Fruit fly (Drosophila melanogaster) whole organism, embryonic: ENCODE data around the gene ldbr.

Experiments used
- ATbp ChIP-seq: fragments of 200-800 bp; sonication (Bioruptor generic); optimal IDR thresholded peaks from 2 replicates; lab custom pipeline; 2017; ENCODE audit warnings: missing biosample characterization, mild to moderate bottlenecking, missing genetic modification characterization, missing genetic modification reagents
- Aef1 ChIP-seq: fragments of 200-800 bp; sonication (Bioruptor generic); IDR thresholded peaks from 3 replicates; pipeline ENCODE4 v1.3.6; 2022; ENCODE audit warnings: missing biosample characterization, missing genetic modification characterization
- Bgb ChIP-seq: fragments of 200-800 bp; sonication (Bioruptor generic); IDR thresholded peaks from 2 replicates; pipeline ENCODE4 v1.3.6; 2022; ENCODE audit warnings: missing biosample characterization, missing genetic modification characterization; ENCODE audit not compliant: partially characterized antibody
- Bteb2 ChIP-seq: fragments of 200-800 bp; sonication (Bioruptor generic); optimal IDR thresholded peaks from 2 replicates; lab custom pipeline; 2016; ENCODE audit warnings: missing biosample characterization, missing genetic modification characterization
- CG1024 ChIP-seq: fragments of 200-800 bp; sonication (Bioruptor generic); IDR thresholded peaks from 2 replicates; pipeline ENCODE4 v1.3.6; 2022; ENCODE audit warnings: missing biosample characterization, missing genetic modification characterization
- CG12744 ChIP-seq: fragments of 200-800 bp; sonication (Bioruptor generic); optimal IDR thresholded peaks from 2 replicates; lab custom pipeline; 2016; ENCODE audit warnings: missing biosample characterization, missing genetic modification characterization
- CG15479 ChIP-seq: fragments of 200-800 bp; sonication (Bioruptor generic); optimal IDR thresholded peaks from 3 replicates; lab custom pipeline; 2019; ENCODE audit warnings: missing biosample characterization, mild to moderate bottlenecking, missing genetic modification characterization, moderate library complexity
- CG1647 ChIP-seq: fragments of 200-800 bp; sonication (Bioruptor generic); optimal IDR thresholded peaks from 3 replicates; lab custom pipeline; 2016; ENCODE audit warnings: missing biosample characterization, missing genetic modification characterization
- CG18262 ChIP-seq: fragments of 200-800 bp; optimal IDR thresholded peaks from 3 replicates; lab custom pipeline; 2019; ENCODE audit warnings: missing biosample characterization, mild to moderate bottlenecking, missing genetic modification characterization, moderate library complexity
- CG4424 ChIP-seq: fragments of 200-800 bp; sonication (Bioruptor generic); optimal IDR thresholded peaks from 3 replicates; lab custom pipeline; 2016; ENCODE audit warnings: missing biosample characterization, missing genetic modification characterization
- CG6683 ChIP-seq: fragments of 200-800 bp; sonication (Bioruptor generic); optimal IDR thresholded peaks from 2 replicates; lab custom pipeline; 2017; ENCODE audit warnings: missing biosample characterization, mild to moderate bottlenecking, missing genetic modification characterization, missing genetic modification reagents
- CG7963 ChIP-seq: fragments of 200-800 bp; sonication (Bioruptor generic); IDR thresholded peaks from 3 replicates; pipeline ENCODE4 v1.3.6; 2022; ENCODE audit warnings: missing biosample characterization, missing genetic modification characterization; ENCODE audit not compliant: partially characterized antibody
- CG8089 ChIP-seq: fragments of 200-800 bp; sonication (Bioruptor generic); optimal IDR thresholded peaks from 3 replicates; lab custom pipeline; 2016; ENCODE audit warnings: missing biosample characterization, missing genetic modification characterization
- CG8281 ChIP-seq: fragments of 200-800 bp; sonication (Bioruptor generic); optimal IDR thresholded peaks from 2 replicates; lab custom pipeline; 2018; ENCODE audit warnings: missing biosample characterization, mild to moderate bottlenecking, missing genetic modification characterization, moderate library complexity
- CG8290 ChIP-seq, 3 experiments: fragments of 200-800 bp; sonication (Bioruptor generic); optimal IDR thresholded peaks; 2 replicates each; lab custom pipeline; 2016 to 2019; ENCODE audit warnings: missing biosample characterization in 3 of 3, missing genetic modification characterization in 3 of 3, mild to moderate bottlenecking in 2 of 3, moderate library complexity in 1 of 3
- CG8359 ChIP-seq: fragments of 200-800 bp; sonication (Bioruptor generic); optimal IDR thresholded peaks from 2 replicates; lab custom pipeline; 2017; ENCODE audit warnings: missing biosample characterization, mild to moderate bottlenecking, missing genetic modification characterization, borderline replicate concordance
- CG9817 ChIP-seq: fragments of 200-800 bp; sonication (Bioruptor generic); optimal IDR thresholded peaks from 2 replicates; lab custom pipeline; 2018; ENCODE audit warnings: missing biosample characterization, mild to moderate bottlenecking, missing genetic modification characterization, moderate library complexity
- CG9932 ChIP-seq: fragments of 200-800 bp; sonication (Bioruptor generic); IDR thresholded peaks from 2 replicates; pipeline ENCODE4 v1.3.6; 2022; ENCODE audit warnings: missing biosample characterization, missing genetic modification characterization
- Dip2 ChIP-seq: fragments of 200-800 bp; sonication (Bioruptor generic); IDR thresholded peaks from 2 replicates; pipeline ENCODE4 v1.3.6; 2022; ENCODE audit warnings: missing biosample characterization, missing genetic modification characterization
- Elba2 ChIP-seq: fragments of 200-800 bp; sonication (Bioruptor generic); optimal IDR thresholded peaks from 3 replicates; lab custom pipeline; 2016; ENCODE audit warnings: missing biosample characterization, missing genetic modification characterization
- Gug ChIP-seq: fragments of 200-800 bp; sonication (Bioruptor generic); IDR thresholded peaks from 4 replicates; pipeline ENCODE4 v1.3.6; 2022; ENCODE audit warnings: missing biosample characterization, missing genetic modification characterization
- HHEX ChIP-seq: fragments of 200-800 bp; sonication (Bioruptor generic); optimal IDR thresholded peaks from 3 replicates; lab custom pipeline; 2017; ENCODE audit warnings: missing biosample characterization, mild to moderate bottlenecking, missing genetic modification characterization, missing genetic modification reagents
- Hmr ChIP-seq: fragments of 200-800 bp; sonication (Bioruptor generic); optimal IDR thresholded peaks from 3 replicates; lab custom pipeline; 2017; ENCODE audit warnings: mild to moderate bottlenecking, missing biosample characterization, missing genetic modification reagents, missing genetic modification characterization
- Hr51 ChIP-seq, 2 experiments: fragments of 200-800 bp; sonication (Bioruptor generic); optimal IDR thresholded peaks; 2 replicates in 1 of 2; 3 replicates in 1 of 2; lab custom pipeline; 2016 to 2018; ENCODE audit warnings: missing biosample characterization in 2 of 2, missing genetic modification characterization in 2 of 2, mild to moderate bottlenecking in 1 of 2, moderate library complexity in 1 of 2
- Nf-YA ChIP-seq: fragments of 200-800 bp; sonication (Bioruptor generic); IDR thresholded peaks from 2 replicates; pipeline ENCODE4 v1.3.6; 2022; ENCODE audit warnings: missing biosample characterization, missing genetic modification characterization
- Rx ChIP-seq: fragments of 200-800 bp; sonication (Bioruptor generic); IDR thresholded peaks from 2 replicates; pipeline ENCODE4 v1.3.6; 2022; ENCODE audit warnings: missing biosample characterization, missing genetic modification characterization
- Stat92E ChIP-seq, 3 experiments: fragments of >200 bp in 2 of 3; fragments of 200-800 bp in 1 of 3; sonication (Bioruptor generic) in 1 of 3; optimal IDR thresholded peaks; 2 replicates each; lab custom pipeline; 2017 to 2019; ENCODE audit warnings: missing biosample characterization in 3 of 3, missing genetic modification characterization in 3 of 3, mild to moderate bottlenecking in 1 of 3, moderate library complexity in 1 of 3
- ap ChIP-seq: fragments of 200-800 bp; sonication (Bioruptor generic); IDR thresholded peaks from 2 replicates; pipeline ENCODE4 v1.3.6; 2022; ENCODE audit warnings: missing biosample characterization, missing genetic modification characterization
- br ChIP-seq: fragments of >200 bp; optimal IDR thresholded peaks from 2 replicates; lab custom pipeline; 2017
- cas ChIP-seq: fragments of 200-800 bp; sonication (Bioruptor generic); IDR thresholded peaks from 2 replicates; pipeline ENCODE4 v1.3.6; 2022; ENCODE audit warnings: missing biosample characterization, missing genetic modification characterization
- crol ChIP-seq: fragments of 200-800 bp; sonication (Bioruptor generic); IDR thresholded peaks from 2 replicates; pipeline ENCODE4 v1.3.6; 2022; ENCODE audit warnings: missing biosample characterization, missing genetic modification characterization
- crp ChIP-seq, 2 experiments: fragments of 200-800 bp; sonication (Bioruptor generic); optimal IDR thresholded peaks; 2 replicates in 1 of 2; 3 replicates in 1 of 2; lab custom pipeline; 2017; ENCODE audit warnings: missing biosample characterization in 2 of 2, missing genetic modification characterization in 2 of 2, mild to moderate bottlenecking in 1 of 2, moderate library complexity in 1 of 2
- dimm ChIP-seq: fragments of 200-800 bp; sonication (Bioruptor generic); IDR thresholded peaks from 2 replicates; pipeline ENCODE4 v1.3.6; 2022; ENCODE audit warnings: missing biosample characterization, missing genetic modification characterization
- eyg ChIP-seq: fragments of 200-800 bp; sonication (Bioruptor generic); optimal IDR thresholded peaks from 3 replicates; lab custom pipeline; 2016; ENCODE audit warnings: missing biosample characterization, missing genetic modification characterization
- fd3F ChIP-seq: fragments of 200-800 bp; sonication (Bioruptor generic); optimal IDR thresholded peaks from 2 replicates; lab custom pipeline; 2018; ENCODE audit warnings: missing biosample characterization, mild to moderate bottlenecking, missing genetic modification characterization, moderate library complexity
- gcm2 ChIP-seq: fragments of 200-800 bp; sonication (Bioruptor generic); optimal IDR thresholded peaks from 2 replicates; lab custom pipeline; 2016; ENCODE audit warnings: missing biosample characterization, missing genetic modification characterization
- gfzf ChIP-seq: fragments of 200-800 bp; sonication (Bioruptor generic); optimal IDR thresholded peaks from 2 replicates; lab custom pipeline; 2016; ENCODE audit warnings: missing biosample characterization, mild to moderate bottlenecking, missing genetic modification characterization, moderate library complexity
- grn ChIP-seq: fragments of 200-800 bp; sonication (Bioruptor generic); optimal IDR thresholded peaks from 3 replicates; lab custom pipeline; 2017; ENCODE audit warnings: missing biosample characterization, missing genetic modification characterization
- hbn ChIP-seq: fragments of 200-800 bp; sonication (Bioruptor generic); IDR thresholded peaks from 2 replicates; pipeline ENCODE4 v1.3.6; 2022; ENCODE audit warnings: missing biosample characterization, missing genetic modification characterization; ENCODE audit not compliant: partially characterized antibody
- her ChIP-seq: fragments of 200-800 bp; sonication (Bioruptor generic); optimal IDR thresholded peaks from 2 replicates; lab custom pipeline; 2016; ENCODE audit warnings: missing biosample characterization, missing genetic modification characterization
- jumu ChIP-seq: fragments of 200-800 bp; sonication (Bioruptor generic); optimal IDR thresholded peaks from 3 replicates; lab custom pipeline; 2016; ENCODE audit warnings: missing biosample characterization, missing genetic modification characterization
- lab ChIP-seq: fragments of 200-800 bp; sonication (Bioruptor generic); optimal IDR thresholded peaks from 3 replicates; lab custom pipeline; 2017; ENCODE audit warnings: missing biosample characterization, missing genetic modification characterization, mild to moderate bottlenecking, moderate library complexity, missing genetic modification reagents
- nerfin-1 ChIP-seq: fragments of 200-800 bp; sonication (Bioruptor generic); optimal IDR thresholded peaks from 3 replicates; lab custom pipeline; 2019; ENCODE audit warnings: missing biosample characterization, mild to moderate bottlenecking, missing genetic modification characterization, moderate library complexity
- run ChIP-seq: fragments of 200-800 bp; sonication (Bioruptor generic); optimal IDR thresholded peaks from 3 replicates; lab custom pipeline; 2018; ENCODE audit warnings: missing biosample characterization, mild to moderate bottlenecking, missing genetic modification characterization
- shn ChIP-seq: fragments of 200-800 bp; sonication (Bioruptor generic); optimal IDR thresholded peaks from 3 replicates; lab custom pipeline; 2016; ENCODE audit warnings: missing biosample characterization, missing genetic modification characterization
- sob ChIP-seq: fragments of 200-800 bp; sonication (Bioruptor generic); IDR thresholded peaks from 2 replicates; pipeline ENCODE4 v1.3.6; 2022; ENCODE audit warnings: missing biosample characterization, missing genetic modification characterization
- sqz ChIP-seq: fragments of 200-800 bp; sonication (Bioruptor generic); optimal IDR thresholded peaks from 3 replicates; lab custom pipeline; 2018; ENCODE audit warnings: missing biosample characterization, mild to moderate bottlenecking, missing genetic modification characterization
- tin ChIP-seq: fragments of 200-800 bp; sonication (Bioruptor generic); optimal IDR thresholded peaks from 3 replicates; lab custom pipeline; 2016; ENCODE audit warnings: missing biosample characterization, missing genetic modification characterization
- twi ChIP-seq: fragments of 200-800 bp; optimal IDR thresholded peaks from 2 replicates; lab custom pipeline; 2019; ENCODE audit warnings: missing biosample characterization, mild to moderate bottlenecking, missing genetic modification characterization, moderate library complexity
- tx ChIP-seq: fragments of 200-800 bp; sonication (Bioruptor generic); optimal IDR thresholded peaks from 2 replicates; lab custom pipeline; 2016; ENCODE audit warnings: missing biosample characterization, missing genetic modification characterization

The ldbr gene

DNA sequence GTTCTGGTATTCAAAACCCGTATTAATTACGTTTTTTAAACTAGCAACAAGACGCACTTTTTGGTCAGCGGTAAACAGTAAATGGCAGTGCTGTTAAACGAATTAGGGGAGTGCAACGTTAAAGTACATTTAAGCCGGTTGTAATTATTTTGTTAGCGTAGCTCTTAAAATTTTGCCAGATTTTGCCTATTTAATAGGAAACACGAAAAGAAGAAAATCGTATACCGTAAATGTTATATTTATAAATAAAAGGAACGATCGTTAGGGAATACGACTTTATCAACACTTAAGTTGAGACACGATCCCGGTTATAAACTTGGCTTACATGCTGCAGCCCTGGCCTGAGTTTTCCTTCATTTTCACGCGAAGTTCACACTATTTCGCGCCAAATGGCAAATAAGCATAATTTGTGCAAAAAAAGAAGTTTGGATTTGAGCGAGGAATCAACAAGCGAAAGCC lies 15.8 kb downstream of the ldbr start, which contains the start of the genes Setx and mus301 (continued):
- TF ChIP-seq Hmr (GFP tag; lab: Kevin White, UChicago) = peak; percentile 92
- TF ChIP-seq dimm (GFP tag; lab: Robert Waterston, UW) = no peak
- no peak for TF ChIP-seq Nf-YA (GFP tag; lab: Robert Waterston, UW)
- TF ChIP-seq gfzf (GFP tag; lab: Kevin White, UChicago) = peak; percentile 92
- no peak for TF ChIP-seq twi
- peak; percentile 12; the same call in 1 of the 2 replicates for TF ChIP-seq Rx (GFP tag; lab: Robert Waterston, UW)
- peak; percentile 62 for TF ChIP-seq nerfin-1
- peak; percentile 85 for TF ChIP-seq CG4424 (GFP tag; lab: Kevin White, UChicago)
- TF ChIP-seq tin = peak; percentile 85
- peak; percentile 75 for TF ChIP-seq Aef1 (GFP tag; lab: Robert Waterston, UW)
- peak in 1 of 3 experiments; percentile 19 for TF ChIP-seq Stat92E (GFP tag; optimal IDR thresholded peaks at IDR 0.05; lab: Kevin White, UChicago)
- TF ChIP-seq CG7963 (GFP tag; lab: Robert Waterston, UW) = no peak
- peak; percentile 69 for TF ChIP-seq HHEX (GFP tag; lab: Kevin White, UChicago)
- TF ChIP-seq CG8359 (GFP tag; lab: Kevin White, UChicago) = no peak
- no peak for TF ChIP-seq CG8281 (tag; lab: Kevin White, UChicago)
- TF ChIP-seq cas (GFP tag; lab: Robert Waterston, UW) = peak; percentile 51; the same call in 1 of the 2 replicates
- TF ChIP-seq sqz (GFP tag; lab: Kevin White, UChicago) = no peak
- TF ChIP-seq ATbp (GFP tag; lab: Kevin White, UChicago) = peak; percentile 30
- TF ChIP-seq CG18262 (tag; lab: Kevin White, UChicago) = no peak
- TF ChIP-seq fd3F = peak; percentile 63
- no peak for TF ChIP-seq Bgb (GFP tag; lab: Robert Waterston, UW)
- TF ChIP-seq br = no peak
- peak; percentile 82 for TF ChIP-seq jumu
- peak; percentile 20; the same call in 1 of the 2 replicates for TF ChIP-seq ap (GFP tag; lab: Robert Waterston, UW)
- no peak for TF ChIP-seq CG6683 (GFP tag; lab: Kevin White, UChicago)
- TF ChIP-seq crp (GFP tag; optimal IDR thresholded peaks at IDR 0.05; lab: Kevin White, UChicago) = peak in 1 of 2 experiments; percentile 52
- TF ChIP-seq CG9932 (GFP tag; lab: Robert Waterston, UW) = peak; percentile 94
- peak; percentile 76 for TF ChIP-seq shn (GFP tag; lab: Kevin White, UChicago)
- peak; percentile 44 for TF ChIP-seq gcm2
- no peak for TF ChIP-seq hbn (GFP tag; lab: Robert Waterston, UW)
- TF ChIP-seq run (tag; lab: Kevin White, UChicago) = no peak
- TF ChIP-seq CG15479 (GFP tag; lab: Kevin White, UChicago) = peak; percentile 20
- peak; percentile 98 for TF ChIP-seq Elba2 (GFP tag; lab: Kevin White, UChicago)
- no peak for TF ChIP-seq eyg (GFP tag; lab: Kevin White, UChicago)
- peak; percentile 92 for TF ChIP-seq sob
- no peak for TF ChIP-seq Dip2 (GFP tag; lab: Robert Waterston, UW)
- TF ChIP-seq her = peak; percentile 36
- peak; percentile 83 for TF ChIP-seq CG8290 (GFP tag; optimal IDR thresholded peaks at IDR 0.05; lab: Kevin White, UChicago)
- TF ChIP-seq CG8290 (tag; optimal IDR thresholded peaks at IDR 0.05; lab: Kevin White, UChicago) = no peak
- TF ChIP-seq CG8089 (GFP tag; lab: Kevin White, UChicago) = peak; percentile 75
- TF ChIP-seq CG9817 (tag; lab: Kevin White, UChicago) = peak; percentile 86
- no peak for TF ChIP-seq lab (GFP tag; lab: Kevin White, UChicago)
- peak; percentile 76 for TF ChIP-seq tx (GFP tag; lab: Kevin White, UChicago)
- peak in 1 of 2 experiments; percentile 87 for TF ChIP-seq Hr51 (GFP tag; optimal IDR thresholded peaks at IDR 0.05; lab: Kevin White, UChicago)
- peak; percentile 73 for TF ChIP-seq CG12744 (GFP tag; lab: Kevin White, UChicago)
- TF ChIP-seq grn = no peak
- peak; percentile 24; the same call in 1 of the 2 replicates for TF ChIP-seq CG1024 (GFP tag; lab: Robert Waterston, UW)
- no peak for TF ChIP-seq crol (GFP tag; lab: Robert Waterston, UW)
- TF ChIP-seq Gug (GFP tag; lab: Robert Waterston, UW) = peak; percentile 67; the same call in 2 of the 4 replicates
- TF ChIP-seq CG1647 = peak; percentile 89
- TF ChIP-seq Bteb2 = peak; percentile 89
